Fruit fly (Drosophila melanogaster) S2 (cell line): ENCODE results near the gene CG32313.

Experiments
- CG8478 ChIP-seq: fragments of >200 bp; optimal IDR thresholded peaks from 2 replicates; lab custom pipeline; 2018
- CTCF ChIP-seq, 2 experiments: fragments of >200 bp; optimal IDR thresholded peaks; 2 replicates each; lab custom pipeline; 2018

- TF ChIP-seq CG8478 = no peak
- TF ChIP-seq CTCF (optimal IDR thresholded peaks at IDR 0.05; lab: Kevin White, UChicago) = no peak
Observed at dm6 chr3L:1579169-1579853, 33.8 kb upstream of the CG32313 start.
